Fruit fly (Drosophila melanogaster): ENCODE results near the gene Btk.
A peak's percentile ranks its signal among the peaks of the same experiment; 100 is the strongest.

Gene Btk

DNA sequence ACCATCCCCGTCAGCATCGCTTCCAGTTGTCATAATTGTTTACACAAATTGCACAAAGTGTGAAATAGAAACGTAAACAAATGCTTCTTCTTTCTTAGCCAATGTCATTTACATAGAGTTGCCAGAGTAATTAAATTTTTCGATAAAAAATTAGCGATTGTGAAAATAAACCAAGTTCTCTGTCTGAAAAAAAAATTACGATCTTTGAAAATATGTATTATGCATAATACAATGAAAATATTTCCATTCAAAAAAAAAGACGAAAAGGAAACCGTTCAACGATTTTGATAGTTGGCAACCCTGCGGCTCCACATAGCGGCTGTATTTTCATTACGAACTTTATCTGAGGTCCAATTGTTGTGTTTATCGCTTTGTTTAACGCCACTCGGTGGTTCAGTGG is 10.2 kb upstream of the Btk start, which contains the start of the genes CG7810 and CG7806 (continued):
- TF ChIP-seq CG12391 (tag; optimal IDR thresholded peaks at IDR 0.05), result peak; percentile 95
- peak; percentile 84 for TF ChIP-seq CG4617 (GFP tag; optimal IDR thresholded peaks at IDR 0.05; ENCODE audit: borderline replicate concordance)
- TF ChIP-seq tgo (GFP tag; IDR thresholded peaks at IDR 0.05), result peak; percentile 93
- peak; percentile 57 for TF ChIP-seq CG4707 (GFP tag; optimal IDR thresholded peaks at IDR 0.05)
- TF ChIP-seq usp (GFP tag; optimal IDR thresholded peaks at IDR 0.05), result no peak
- TF ChIP-seq CG14710 (tag; optimal IDR thresholded peaks at IDR 0.05), result peak; percentile 92
- TF ChIP-seq CG4854 (GFP tag; optimal IDR thresholded peaks at IDR 0.05), result peak; percentile 74
- no peak for TF ChIP-seq Deaf1 (tag; optimal IDR thresholded peaks at IDR 0.05)
- peak; percentile 90 for TF ChIP-seq Fer3 (tag; optimal IDR thresholded peaks at IDR 0.05)
- TF ChIP-seq tap (tag; optimal IDR thresholded peaks at IDR 0.05), result peak; percentile 84
- TF ChIP-seq Doc2 (GFP tag; IDR thresholded peaks at IDR 0.05), result no peak
- TF ChIP-seq mld (GFP tag; IDR thresholded peaks at IDR 0.05; ENCODE audit: partially characterized antibody), result no peak
- TF ChIP-seq MESR4 (GFP tag; optimal IDR thresholded peaks at IDR 0.05), result peak; percentile 56
- TF ChIP-seq CG7963 (GFP tag; IDR thresholded peaks at IDR 0.05; ENCODE audit: partially characterized antibody), result no peak
- peak; percentile 77 for TF ChIP-seq Myb (GFP tag; optimal IDR thresholded peaks at IDR 0.05)
- TF ChIP-seq HLHmδ (GFP tag; optimal IDR thresholded peaks at IDR 0.05), result no peak
- TF ChIP-seq stwl (tag; optimal IDR thresholded peaks at IDR 0.05), result peak; percentile 90
- peak; percentile 82 for TF ChIP-seq CG10462 (GFP tag; optimal IDR thresholded peaks at IDR 0.05)
- TF ChIP-seq CG11093 (GFP tag; IDR thresholded peaks at IDR 0.05), result peak; percentile 67; the same call in 2 of the 3 replicates
- peak; percentile 8 for TF ChIP-seq fd102C (GFP tag; optimal IDR thresholded peaks at IDR 0.05)
- peak; percentile 58; the same call in 1 of the 2 replicates for TF ChIP-seq crol (GFP tag; IDR thresholded peaks at IDR 0.05)
- peak; percentile 88 for TF ChIP-seq CG9727 (GFP tag; optimal IDR thresholded peaks at IDR 0.05)
- TF ChIP-seq CG6272 (GFP tag; IDR thresholded peaks at IDR 0.05), result peak; percentile 69
- TF ChIP-seq slp2 (GFP tag; optimal IDR thresholded peaks at IDR 0.05), result peak; percentile 89
- 0 out of 2 replicates have a peak, but pooled peaks have one; percentile 31 for TF ChIP-seq toy (GFP tag; IDR thresholded peaks at IDR 0.05)
- peak; percentile 97 for TF ChIP-seq MBD-R2 (GFP tag; IDR thresholded peaks at IDR 0.05)
- TF ChIP-seq bigmax (GFP tag; optimal IDR thresholded peaks at IDR 0.05), result peak; percentile 12
- no peak for TF ChIP-seq hth (optimal IDR thresholded peaks at IDR 0.05)
- peak; percentile 74 for TF ChIP-seq CG4730 (GFP tag; IDR thresholded peaks at IDR 0.05)
- TF ChIP-seq CG31388 (GFP tag; optimal IDR thresholded peaks at IDR 0.05), result peak; percentile 56
- peak; percentile 83 for TF ChIP-seq trh (GFP tag; optimal IDR thresholded peaks at IDR 0.05)
- TF ChIP-seq Adf1 (GFP tag; IDR thresholded peaks at IDR 0.05), result peak; percentile 65
- no peak for TF ChIP-seq CG14860 (GFP tag; IDR thresholded peaks at IDR 0.05; ENCODE audit: partially characterized antibody)
- TF ChIP-seq CG30020 (tag; optimal IDR thresholded peaks at IDR 0.05), result peak; percentile 74
- no peak for TF ChIP-seq Opbp (GFP tag; IDR thresholded peaks at IDR 0.05; ENCODE audit: partially characterized antibody)
- peak; percentile 87 for TF ChIP-seq ind (GFP tag; optimal IDR thresholded peaks at IDR 0.05)
- peak in 1 of 2 experiments; percentile 70 for TF ChIP-seq insv (GFP tag; optimal IDR thresholded peaks at IDR 0.05)
- TF ChIP-seq gce (GFP tag; IDR thresholded peaks at IDR 0.05), result peak; percentile 77; the same call in 2 of the 3 replicates
- TF ChIP-seq E2f2 (GFP tag; IDR thresholded peaks at IDR 0.05), result peak; percentile 80
- TF ChIP-seq en (GFP tag; optimal IDR thresholded peaks at IDR 0.05), result peak; percentile 92
- peak; percentile 90 for TF ChIP-seq CG3847 (GFP tag; IDR thresholded peaks at IDR 0.05)
- TF ChIP-seq CG9609 (GFP tag; optimal IDR thresholded peaks at IDR 0.05), result peak; percentile 88
- peak; percentile 65 for TF ChIP-seq CG8359 (GFP tag; optimal IDR thresholded peaks at IDR 0.05; ENCODE audit: borderline replicate concordance)
- peak; percentile 89 for TF ChIP-seq CG11456 (GFP tag; IDR thresholded peaks at IDR 0.05)
- TF ChIP-seq CG11398 (GFP tag; optimal IDR thresholded peaks at IDR 0.05), result peak; percentile 86
- peak; percentile 82 for TF ChIP-seq Six4 (GFP tag; optimal IDR thresholded peaks at IDR 0.05)
- peak; percentile 25 for TF ChIP-seq CG10274 (GFP tag; optimal IDR thresholded peaks at IDR 0.05)
- TF ChIP-seq CG2129 (GFP tag; IDR thresholded peaks at IDR 0.05; ENCODE audit: partially characterized antibody), result no peak
- peak; percentile 88 for TF ChIP-seq CG11247 (GFP tag; IDR thresholded peaks at IDR 0.05)
- no peak for TF ChIP-seq nau (GFP tag; optimal IDR thresholded peaks at IDR 0.05)
- peak; percentile 60 for TF ChIP-seq CG3995 (GFP tag; optimal IDR thresholded peaks at IDR 0.05)

Measured in whole organism, embryonic.